Worm (Caenorhabditis elegans): ENCODE measurements around the gene C23H3.2.

DNA sequence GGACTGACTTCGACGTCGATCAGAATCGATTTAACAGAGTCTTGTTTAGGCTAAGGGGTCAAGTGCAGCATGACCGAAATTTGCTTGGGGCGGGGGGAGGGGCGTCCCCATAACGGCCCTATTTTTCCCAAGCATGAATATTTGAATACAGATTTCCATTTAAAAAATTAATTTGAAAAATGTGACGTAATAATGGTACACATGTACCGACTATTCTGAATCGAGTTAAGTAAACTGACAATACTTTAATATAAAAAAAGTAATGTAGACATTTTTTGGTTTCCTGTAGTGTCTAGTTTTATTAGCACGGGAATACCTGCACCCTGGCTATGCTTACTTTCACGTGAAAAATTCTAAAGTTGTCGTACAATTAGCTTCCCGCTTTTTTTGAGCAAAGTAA lies 25.7 kb downstream of the C23H3.2 start:
- TF ChIP-seq dao-5 (tag; optimal IDR thresholded peaks at IDR 0.05) (no peak), him-1 (tag; optimal IDR thresholded peaks at IDR 0.05) (no peak)
